Worm (Caenorhabditis elegans): ENCODE data around the gene kel-3.

DNA sequence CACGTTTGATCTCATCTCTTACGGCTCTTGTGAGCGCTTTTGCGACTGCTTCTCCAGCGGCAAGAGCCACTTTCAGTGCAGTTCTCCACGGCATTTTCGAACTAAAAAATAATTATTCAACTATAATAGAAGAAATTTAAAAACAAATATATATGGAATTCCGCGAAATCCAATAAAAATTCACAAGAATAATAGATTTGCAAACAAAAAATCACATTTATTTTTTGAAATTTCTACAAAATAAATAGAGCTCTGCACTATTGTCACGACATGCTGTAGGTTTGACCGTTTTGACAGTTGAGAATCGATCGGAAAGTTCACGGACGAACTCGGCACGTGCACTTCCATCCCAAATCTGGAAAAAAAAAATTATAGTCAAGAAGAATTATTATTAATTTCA, 29.1 kb upstream of the kel-3 start, which contains the start of gene F45G2.8:
- TF ChIP-seq skn-1 (tag; optimal IDR thresholded peaks at IDR 0.05) (no peak), ama-1 (optimal IDR thresholded peaks at IDR 0.05) (no peak)

Measured in whole organism, L3 larva.